Worm (Caenorhabditis elegans) whole organism, L4 larva: ENCODE data around the gene F56F11.4.
A peak's percentile ranks its signal among the peaks of the same experiment; 100 is the strongest.

Experiments
- T20F7.1 ChIP-seq: fragments of 200-800 bp; sonication (Bioruptor generic); optimal IDR thresholded peaks from 2 replicates; lab custom pipeline; 2018; ENCODE audit warnings: mild to moderate bottlenecking, missing genetic modification characterization, missing compliant biosample characterization
- ZK546.5 ChIP-seq, 2 experiments: sonication (generic microtip); optimal IDR thresholded peaks; 2 replicates each; lab custom pipeline; 2017; ENCODE audit warnings: missing biosample characterization in 2 of 2, missing genetic modification characterization in 2 of 2
- aha-1 ChIP-seq: fragments of 150-350 bp; peaks from one replicate; lab custom pipeline; 2014; ENCODE audit warnings: missing biosample characterization, missing genetic modification characterization
- cey-2 ChIP-seq: sonication (generic microtip); optimal IDR thresholded peaks from 3 replicates; lab custom pipeline; 2017; ENCODE audit warnings: missing genetic modification characterization, mild to moderate bottlenecking, missing compliant biosample characterization, antibody characterized with exemption, borderline replicate concordance; ENCODE audit not compliant: insufficient read depth
- daf-16 ChIP-seq, 3 experiments: sonication (generic microtip); optimal IDR thresholded peaks; 2 replicates each; lab custom pipeline; 2016 to 2017; ENCODE audit warnings: missing genetic modification characterization in 3 of 3, missing genetic modification reagents in 3 of 3, mild to moderate bottlenecking in 2 of 3, missing compliant biosample characterization in 2 of 3, missing biosample characterization in 1 of 3, moderate library complexity in 1 of 3
- dmd-6 ChIP-seq: fragments of 200-800 bp; sonication (Bioruptor generic); IDR thresholded peaks from 2 replicates; pipeline ENCODE4 v1.3.6; 2022; ENCODE audit warnings: missing genetic modification reagents, missing genetic modification characterization, missing compliant biosample characterization
- dmd-9 ChIP-seq: fragments of 200-800 bp; sonication (Bioruptor generic); IDR thresholded peaks from 2 replicates; pipeline ENCODE4 v1.3.6; 2022; ENCODE audit warnings: missing genetic modification reagents, missing genetic modification characterization, missing compliant biosample characterization
- dpl-1 ChIP-seq: fragments of 150-350 bp; optimal IDR thresholded peaks from 2 replicates; lab custom pipeline; 2014; ENCODE audit warnings: missing biosample characterization, missing genetic modification reagents, missing genetic modification characterization
- dve-1 ChIP-seq: sonication (generic microtip); optimal IDR thresholded peaks from 2 replicates; lab custom pipeline; 2017; ENCODE audit warnings: antibody characterized with exemption, mild to moderate bottlenecking, missing genetic modification characterization, missing compliant biosample characterization; ENCODE audit not compliant: insufficient read depth
- fkh-10 ChIP-seq: fragments of 150-350 bp; optimal IDR thresholded peaks from 2 replicates; lab custom pipeline; 2014; ENCODE audit warnings: missing biosample characterization, missing genetic modification reagents, missing genetic modification characterization
- gei-8 ChIP-seq: fragments of 200-800 bp; sonication (Bioruptor generic); optimal IDR thresholded peaks from 2 replicates; lab custom pipeline; 2018; ENCODE audit warnings: mild to moderate bottlenecking, missing genetic modification characterization, missing compliant biosample characterization
- hlh-11 ChIP-seq: fragments of 200-800 bp; sonication (Bioruptor generic); optimal IDR thresholded peaks from 2 replicates; lab custom pipeline; 2018; ENCODE audit warnings: mild to moderate bottlenecking, missing genetic modification characterization, missing compliant biosample characterization
- hlh-30 ChIP-seq: sonication (generic microtip); optimal IDR thresholded peaks from 2 replicates; lab custom pipeline; 2017; ENCODE audit warnings: antibody characterized with exemption, mild to moderate bottlenecking, missing genetic modification characterization, missing compliant biosample characterization; ENCODE audit not compliant: insufficient read depth
- jun-1 ChIP-seq: fragments of 150-350 bp; optimal IDR thresholded peaks from 2 replicates; lab custom pipeline; 2014; ENCODE audit warnings: missing biosample characterization, missing genetic modification reagents, missing genetic modification characterization
- lin-1 ChIP-seq: fragments of 200-800 bp; sonication (Bioruptor generic); IDR thresholded peaks from 2 replicates; pipeline ENCODE4 v1.3.6; 2022; ENCODE audit warnings: missing genetic modification reagents, missing genetic modification characterization, missing compliant biosample characterization
- lin-13 ChIP-seq: fragments of 150-350 bp; optimal IDR thresholded peaks from 2 replicates; lab custom pipeline; 2014; ENCODE audit warnings: missing biosample characterization, missing genetic modification reagents, missing genetic modification characterization
- lsy-2 ChIP-seq, 2 experiments: fragments of 150-350 bp in 1 of 2; sonication (generic microtip) in 1 of 2; optimal IDR thresholded peaks; 2 replicates each; lab custom pipeline; 2014 to 2017; ENCODE audit warnings: missing biosample characterization in 2 of 2, missing genetic modification characterization in 2 of 2
- madf-9 ChIP-seq: fragments of 200-800 bp; sonication (Bioruptor generic); conservative IDR thresholded peaks from 2 replicates; pipeline ENCODE4 v1.3.6; 2022; ENCODE audit warnings: missing genetic modification reagents, missing genetic modification characterization, missing compliant biosample characterization
- mdl-1 ChIP-seq, 2 experiments: fragments of 150-350 bp in 1 of 2; sonication (generic microtip) in 1 of 2; optimal IDR thresholded peaks; 2 replicates each; lab custom pipeline; 2014 to 2017; ENCODE audit warnings: missing biosample characterization in 2 of 2, missing genetic modification characterization in 2 of 2
- mep-1 ChIP-seq: fragments of 150-350 bp; sonication (generic microtip); optimal IDR thresholded peaks from 3 replicates; lab custom pipeline; 2014; ENCODE audit warnings: missing biosample characterization, missing genetic modification characterization
- mes-2 ChIP-seq: sonication (generic microtip); optimal IDR thresholded peaks from 2 replicates; lab custom pipeline; 2016; ENCODE audit warnings: missing genotype, mild to moderate bottlenecking, missing genetic modification characterization, missing compliant biosample characterization; ENCODE audit not compliant: poor library complexity, severe bottlenecking
- mxl-3 ChIP-seq: fragments of 200-800 bp; sonication (Bioruptor generic); optimal IDR thresholded peaks from 2 replicates; lab custom pipeline; 2018; ENCODE audit warnings: mild to moderate bottlenecking, missing genetic modification characterization, missing compliant biosample characterization
- nhr-10 ChIP-seq: fragments of 150-350 bp; optimal IDR thresholded peaks from 2 replicates; lab custom pipeline; 2014; ENCODE audit warnings: missing biosample characterization, missing genetic modification characterization
- nhr-102 ChIP-seq: sonication (generic microtip); optimal IDR thresholded peaks from 2 replicates; lab custom pipeline; 2016; ENCODE audit warnings: mild to moderate bottlenecking, missing genetic modification characterization, moderate library complexity, missing compliant biosample characterization
- nhr-28 ChIP-seq: fragments of 150-350 bp; optimal IDR thresholded peaks from 2 replicates; lab custom pipeline; 2014; ENCODE audit warnings: missing biosample characterization, missing genetic modification characterization
- nhr-41 ChIP-seq: fragments of 200-800 bp; sonication (Bioruptor generic); IDR thresholded peaks from 2 replicates; pipeline ENCODE4 v1.3.6; 2022; ENCODE audit warnings: missing genetic modification reagents, missing genetic modification characterization, missing compliant biosample characterization
- nhr-42 ChIP-seq: fragments of 200-800 bp; sonication (Bioruptor generic); IDR thresholded peaks from 2 replicates; pipeline ENCODE4 v1.3.6; 2022; ENCODE audit warnings: missing genetic modification characterization, missing compliant biosample characterization
- nhr-48 ChIP-seq: sonication (generic microtip); optimal IDR thresholded peaks from 2 replicates; lab custom pipeline; 2016; ENCODE audit warnings: mild to moderate bottlenecking, missing genetic modification characterization, missing compliant biosample characterization
- nhr-6 ChIP-seq: fragments of 150-350 bp; optimal IDR thresholded peaks from 2 replicates; lab custom pipeline; 2014; ENCODE audit warnings: missing biosample characterization, missing genetic modification characterization
- nhr-77 ChIP-seq: fragments of 150-350 bp; optimal IDR thresholded peaks from 2 replicates; lab custom pipeline; 2014; ENCODE audit warnings: missing biosample characterization, missing genetic modification characterization
- pqm-1 ChIP-seq: sonication (generic microtip); optimal IDR thresholded peaks from 2 replicates; lab custom pipeline; 2017; ENCODE audit warnings: missing biosample characterization, missing genetic modification characterization
- snpc-4 ChIP-seq: fragments of 150-350 bp; optimal IDR thresholded peaks from 2 replicates; lab custom pipeline; 2014; ENCODE audit warnings: missing biosample characterization, missing genetic modification characterization
- spr-1 ChIP-seq: sonication (generic microtip); optimal IDR thresholded peaks from 2 replicates; lab custom pipeline; 2016; ENCODE audit warnings: mild to moderate bottlenecking, missing genetic modification characterization, missing compliant biosample characterization
- tra-1 ChIP-seq: fragments of 200-800 bp; sonication (Bioruptor generic); IDR thresholded peaks from 2 replicates; pipeline ENCODE4 v1.3.6; 2022; ENCODE audit warnings: missing genetic modification reagents, missing genetic modification characterization, missing compliant biosample characterization
- unc-62 ChIP-seq, 3 experiments: fragments of 150-350 bp in 1 of 3; sonication (generic microtip); optimal IDR thresholded peaks in 2 of 3; peaks in 1 of 3; 1 replicate in 1 of 3; 2 replicates in 2 of 3; lab custom pipeline; 2014 to 2017; ENCODE audit warnings: missing biosample characterization in 3 of 3, missing genetic modification characterization in 3 of 3, missing genetic modification reagents in 3 of 3, missing genotype in 1 of 3
- zfp-2 ChIP-seq: sonication (generic microtip); optimal IDR thresholded peaks from 2 replicates; lab custom pipeline; 2016; ENCODE audit warnings: mild to moderate bottlenecking, missing genetic modification characterization, missing compliant biosample characterization
- ztf-11 ChIP-seq: fragments of 150-350 bp; optimal IDR thresholded peaks from 2 replicates; lab custom pipeline; 2014; ENCODE audit warnings: missing biosample characterization, missing genetic modification characterization

Gene F56F11.4

ce11 chrIII:2871817-2872216 lies 15.8 kb downstream of the F56F11.4 start (continued):
- TF ChIP-seq nhr-6 (tag; lab: Kevin White, UChicago): peak; percentile 31
- no peak for TF ChIP-seq daf-16 (GFP tag; optimal IDR thresholded peaks at IDR 0.05; lab: Kevin White, UChicago)
- peak; percentile 49 for TF ChIP-seq daf-16 (tag; optimal IDR thresholded peaks at IDR 0.05; lab: Kevin White, UChicago)
- peak; percentile 62 for TF ChIP-seq mes-2 (tag; lab: Kevin White, UChicago)
- TF ChIP-seq mxl-3 (GFP tag; lab: Kevin White, UChicago): peak; percentile 89
- TF ChIP-seq nhr-102 (tag; lab: Kevin White, UChicago): peak; percentile 33
- peak; percentile 75 for TF ChIP-seq dve-1 (tag; lab: Kevin White, UChicago)

- no peak for TF ChIP-seq dmd-9 (GFP tag; lab: Robert Waterston, UW)
- no peak for TF ChIP-seq jun-1 (tag; lab: Kevin White, UChicago)
These were observed 17.2 kb downstream of the F56F11.4 start for ce11 chrIII:2873116-2873644.

- TF ChIP-seq cey-2: peak; percentile 12
- TF ChIP-seq mdl-1 (tag; optimal IDR thresholded peaks at IDR 0.05; lab: Kevin White, UChicago): peak in 1 of 2 experiments; percentile 58
- no peak for TF ChIP-seq gei-8
- peak; percentile 42 for TF ChIP-seq T20F7.1
- peak; percentile 92 for TF ChIP-seq hlh-11 (tag; lab: Kevin White, UChicago)
- peak in 1 of 2 experiments; percentile 48 for TF ChIP-seq lsy-2 (tag; optimal IDR thresholded peaks at IDR 0.05; lab: Kevin White, UChicago)
- peak in 1 of 2 experiments; percentile 77 for TF ChIP-seq unc-62 (GFP tag; optimal IDR thresholded peaks at IDR 0.05 in 1 of 2; lab: Kevin White, UChicago)
- no peak for TF ChIP-seq unc-62 (tag; optimal IDR thresholded peaks at IDR 0.05; lab: Kevin White, UChicago)
- TF ChIP-seq dve-1 (tag; lab: Kevin White, UChicago): peak; percentile 84
- TF ChIP-seq zfp-2 (tag; lab: Kevin White, UChicago): no peak
- peak; percentile 24 for TF ChIP-seq lin-13 (GFP tag; lab: Kevin White, UChicago)
- TF ChIP-seq nhr-41: no peak
- peak; percentile 87 for TF ChIP-seq nhr-28
- peak; percentile 83 for TF ChIP-seq tra-1
- peak; percentile 39 for TF ChIP-seq mep-1 (tag; lab: Kevin White, UChicago)
- no peak for TF ChIP-seq snpc-4 (tag; lab: Kevin White, UChicago)
- TF ChIP-seq nhr-102 (tag; lab: Kevin White, UChicago): peak; percentile 28
- peak; percentile 35 for TF ChIP-seq nhr-10 (tag; lab: Kevin White, UChicago)
- peak; percentile 82 for TF ChIP-seq aha-1 (tag; lab: Kevin White, UChicago)
- peak; percentile 4 for TF ChIP-seq mxl-3 (GFP tag; lab: Kevin White, UChicago)
- no peak for TF ChIP-seq nhr-42 (GFP tag; lab: Robert Waterston, UW)
- TF ChIP-seq fkh-10 (GFP tag; lab: Kevin White, UChicago): no peak
- peak; percentile 88 for TF ChIP-seq hlh-30
- TF ChIP-seq nhr-77 (tag; lab: Kevin White, UChicago): peak; percentile 76
- TF ChIP-seq lin-1 (GFP tag; lab: Robert Waterston, UW): 0 out of 2 replicates have a peak, but pooled peaks have one; percentile 16
- no peak for TF ChIP-seq ztf-11 (tag; lab: Kevin White, UChicago)
- no peak for TF ChIP-seq ZK546.5 (tag; optimal IDR thresholded peaks at IDR 0.05; lab: Kevin White, UChicago)
- TF ChIP-seq daf-16 (GFP tag; optimal IDR thresholded peaks at IDR 0.05; lab: Kevin White, UChicago): no peak
- TF ChIP-seq daf-16 (tag; optimal IDR thresholded peaks at IDR 0.05; lab: Kevin White, UChicago): peak; percentile 52
- TF ChIP-seq spr-1 (tag; lab: Kevin White, UChicago): no peak
- peak; percentile 86 for TF ChIP-seq dmd-6
- peak; percentile 60 for TF ChIP-seq pqm-1 (tag; lab: Kevin White, UChicago)
- peak; percentile 51 for TF ChIP-seq nhr-48 (tag; lab: Kevin White, UChicago)
- no peak for TF ChIP-seq mes-2 (tag; lab: Kevin White, UChicago)
- TF ChIP-seq madf-9: no peak
- peak; percentile 24 for TF ChIP-seq dpl-1 (GFP tag; lab: Kevin White, UChicago)
These were observed 18.3 kb downstream of the F56F11.4 start, which contains the start of gene klf-1 for ce11 chrIII:2874144-2874868. TSS of gene klf-1 (plus strand) at chrIII:2874818.
